Fruit fly (Drosophila melanogaster): ENCODE results near the gene Srx.

dm6 chrX:17812193-17812592, 44.6 kb upstream of the Srx start:
- no peak for TF ChIP-seq psq (optimal IDR thresholded peaks at IDR 0.05)
- no peak for TF ChIP-seq EcR (GFP tag; optimal IDR thresholded peaks at IDR 0.05)
- TF ChIP-seq Dll (optimal IDR thresholded peaks at IDR 0.05): no peak
- no peak for TF ChIP-seq pan (optimal IDR thresholded peaks at IDR 0.05)
- no peak for TF ChIP-seq usp (GFP tag; optimal IDR thresholded peaks at IDR 0.05)
- TF ChIP-seq CG8478 (optimal IDR thresholded peaks at IDR 0.05): no peak

Measured in whole organism.